Comparison of ENCODE assay signal across 3 fruit fly cellular contexts in the genomic region with DNA sequence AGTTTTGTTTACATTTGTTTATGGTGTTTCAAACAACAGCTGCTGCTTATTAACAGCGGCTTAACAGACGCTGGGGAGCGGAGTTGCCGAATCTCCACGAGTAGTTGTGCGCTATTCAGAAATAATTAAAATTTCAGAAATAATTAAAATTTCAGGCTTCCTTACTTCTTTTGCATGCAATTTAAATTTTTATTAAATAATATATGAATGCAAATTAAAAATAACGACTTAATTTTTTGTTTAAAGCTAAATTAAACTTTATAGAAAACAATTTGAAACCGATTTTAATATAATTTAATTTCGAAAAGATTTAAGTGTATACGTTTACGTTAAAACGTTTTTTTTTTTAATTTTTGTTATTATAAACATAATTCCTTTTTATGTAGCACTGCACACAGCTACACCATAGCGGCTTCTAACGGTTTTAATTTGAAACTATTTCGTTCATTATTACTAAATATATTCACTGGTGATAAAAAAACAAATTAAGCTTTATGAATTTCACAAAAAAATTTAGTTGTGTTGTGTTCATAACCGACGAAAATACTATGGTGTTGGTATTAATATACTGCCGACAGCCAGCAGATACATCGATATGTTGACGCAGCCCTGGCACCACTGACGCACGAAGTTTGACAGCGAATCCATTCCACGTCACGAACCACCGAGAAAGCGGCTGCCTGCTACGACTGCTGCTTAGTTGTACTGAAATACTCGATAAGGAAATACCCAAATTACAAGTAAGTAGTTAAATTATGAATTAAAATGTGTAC.
TF ChIP-seq lines count a peak whose summit lies in the region.

SsRbeta (plus strand) TSS at position 645 of the 773 bp plus-strand sequence.

TF ChIP-seq in whole organism, adult, 20 proteins besides CTCF, POLR2A, EP300 and RAD21 (continued from another document):
- TF ChIP-seq CG33017 (tag; optimal IDR thresholded peaks at IDR 0.05; lab: Kevin White, UChicago) (no peak), tj (GFP tag; optimal IDR thresholded peaks at IDR 0.05; lab: Kevin White, UChicago) (no peak), Hr96 (GFP tag; optimal IDR thresholded peaks at IDR 0.05; lab: Kevin White, UChicago) (no peak), CG1620 (GFP tag; optimal IDR thresholded peaks at IDR 0.05; lab: Kevin White, UChicago) (no peak)

TF ChIP-seq in whole organism, embryonic, 481 proteins besides CTCF, POLR2A, EP300 and RAD21 (continued from another document and continues in another):
- TF ChIP-seq otp (GFP tag; IDR thresholded peaks at IDR 0.05; lab: Robert Waterston, UW) (no peak), sima (GFP tag; optimal IDR thresholded peaks at IDR 0.05; lab: Kevin White, UChicago) (no peak), ab (GFP tag; optimal IDR thresholded peaks at IDR 0.05; lab: Kevin White, UChicago) (no peak), CG9876 (GFP tag; optimal IDR thresholded peaks at IDR 0.05; lab: Kevin White, UChicago) (no peak), CG12769 (tag; optimal IDR thresholded peaks at IDR 0.05; lab: Kevin White, UChicago) (peak; percentile 44), Hsf (GFP tag; optimal IDR thresholded peaks at IDR 0.05; lab: Kevin White, UChicago) (no peak), CG15601 (tag; optimal IDR thresholded peaks at IDR 0.05; lab: Kevin White, UChicago) (peak; percentile 15), Nf-YA (GFP tag; IDR thresholded peaks at IDR 0.05; lab: Robert Waterston, UW) (0 out of 2 replicates have a peak, but pooled peaks have one; percentile 11), fu2 (GFP tag; optimal IDR thresholded peaks at IDR 0.05; lab: Kevin White, UChicago) (no peak), CG1792 (GFP tag; optimal IDR thresholded peaks at IDR 0.05; lab: Kevin White, UChicago) (no peak), CG6654 (GFP tag; optimal IDR thresholded peaks at IDR 0.05; lab: Kevin White, UChicago) (no peak), Xrp1 (GFP tag; IDR thresholded peaks at IDR 0.05; lab: Robert Waterston, UW) (peak; percentile 56), sc (optimal IDR thresholded peaks at IDR 0.05; lab: Kevin White, UChicago) (no peak), sc (GFP tag; optimal IDR thresholded peaks at IDR 0.05; lab: Kevin White, UChicago) (no peak), CG9817 (tag; optimal IDR thresholded peaks at IDR 0.05; lab: Kevin White, UChicago) (no peak), gsb (GFP tag; IDR thresholded peaks at IDR 0.05; lab: Robert Waterston, UW) (no peak; the same call in 1 of the 2 replicates), kay (GFP tag; optimal IDR thresholded peaks at IDR 0.05; lab: Kevin White, UChicago) (peak; percentile 28), bcd (GFP tag; optimal IDR thresholded peaks at IDR 0.05; lab: Kevin White, UChicago) (no peak), TFAM (GFP tag; optimal IDR thresholded peaks at IDR 0.05; lab: Kevin White, UChicago) (no peak), trem (tag; optimal IDR thresholded peaks at IDR 0.05; lab: Kevin White, UChicago) (peak; percentile 43), D19B (GFP tag; optimal IDR thresholded peaks at IDR 0.05; lab: Kevin White, UChicago) (no peak), CG3407 (GFP tag; optimal IDR thresholded peaks at IDR 0.05; lab: Kevin White, UChicago) (no peak), CG12942 (GFP tag; optimal IDR thresholded peaks at IDR 0.05; lab: Kevin White, UChicago) (no peak), CG12219 (GFP tag; optimal IDR thresholded peaks at IDR 0.05; lab: Kevin White, UChicago) (no peak), tio (GFP tag; optimal IDR thresholded peaks at IDR 0.05; lab: Kevin White, UChicago) (peak; percentile 33), Opbp (GFP tag; IDR thresholded peaks at IDR 0.05; lab: Robert Waterston, UW; ENCODE audit: partially characterized antibody) (peak; percentile 74), CG3838 (GFP tag; optimal IDR thresholded peaks at IDR 0.05; lab: Kevin White, UChicago) (no peak), CG13775 (GFP tag; optimal IDR thresholded peaks at IDR 0.05; lab: Kevin White, UChicago) (peak; percentile 67), CG8089 (GFP tag; optimal IDR thresholded peaks at IDR 0.05; lab: Kevin White, UChicago) (no peak), sqz (GFP tag; optimal IDR thresholded peaks at IDR 0.05; lab: Kevin White, UChicago) (peak; percentile 53), CG32532 (GFP tag; IDR thresholded peaks at IDR 0.05; lab: Robert Waterston, UW) (peak; percentile 85), ERR (GFP tag; optimal IDR thresholded peaks at IDR 0.05; lab: Kevin White, UChicago) (no peak), Sry-δ (GFP tag; optimal IDR thresholded peaks at IDR 0.05; lab: Kevin White, UChicago) (peak; percentile 60), CG17912 (GFP tag; optimal IDR thresholded peaks at IDR 0.05; lab: Kevin White, UChicago) (peak; percentile 55), bbx (GFP tag; IDR thresholded peaks at IDR 0.05; lab: Robert Waterston, UW; ENCODE audit: partially characterized antibody) (peak; percentile 83), Tbp (GFP tag; optimal IDR thresholded peaks at IDR 0.05; lab: Kevin White, UChicago) (peak; percentile 33), CG10267 (tag; optimal IDR thresholded peaks at IDR 0.05; lab: Kevin White, UChicago) (peak; percentile 34), CG8281 (tag; optimal IDR thresholded peaks at IDR 0.05; lab: Kevin White, UChicago) (no peak), croc (GFP tag; conservative IDR thresholded peaks at IDR 0.05; lab: Robert Waterston, UW) (no peak), nerfin-2 (GFP tag; IDR thresholded peaks at IDR 0.05; lab: Robert Waterston, UW; ENCODE audit: partially characterized antibody) (peak; percentile 45), E2f1 (GFP tag; IDR thresholded peaks at IDR 0.05; lab: Robert Waterston, UW) (peak; percentile 66), Usf (GFP tag; optimal IDR thresholded peaks at IDR 0.05; lab: Kevin White, UChicago) (no peak), fru (optimal IDR thresholded peaks at IDR 0.05; lab: Kevin White, UChicago) (no peak), Ets97D (GFP tag; optimal IDR thresholded peaks at IDR 0.05; lab: Kevin White, UChicago) (peak; percentile 88), onecut (GFP tag; IDR thresholded peaks at IDR 0.05; lab: Robert Waterston, UW) (no peak; the same call in 1 of the 2 replicates), Asciz (GFP tag; optimal IDR thresholded peaks at IDR 0.05; lab: Kevin White, UChicago) (peak; percentile 43), NK7.1 (GFP tag; optimal IDR thresholded peaks at IDR 0.05; lab: Kevin White, UChicago) (no peak), CG30431 (GFP tag; optimal IDR thresholded peaks at IDR 0.05; lab: Kevin White, UChicago) (no peak), Ada2b (GFP tag; IDR thresholded peaks at IDR 0.05; lab: Robert Waterston, UW) (peak; percentile 38; the same call in 1 of the 2 replicates), CG9932 (GFP tag; IDR thresholded peaks at IDR 0.05; lab: Robert Waterston, UW) (peak; percentile 76), CG10366 (GFP tag; IDR thresholded peaks at IDR 0.05; lab: Robert Waterston, UW) (peak; percentile 46), cad (GFP tag; optimal IDR thresholded peaks at IDR 0.05; lab: Kevin White, UChicago) (no peak), CG1603 (tag; optimal IDR thresholded peaks at IDR 0.05; lab: Kevin White, UChicago) (peak; percentile 77), CG6791 (GFP tag; IDR thresholded peaks at IDR 0.05; lab: Robert Waterston, UW; ENCODE audit: partially characterized antibody) (peak; percentile 82), Nf-YC (tag; optimal IDR thresholded peaks at IDR 0.05; lab: Kevin White, UChicago) (no peak), HHEX (GFP tag; optimal IDR thresholded peaks at IDR 0.05; lab: Kevin White, UChicago) (no peak), dan (GFP tag; IDR thresholded peaks at IDR 0.05; lab: Robert Waterston, UW) (no peak), CG7357 (GFP tag; IDR thresholded peaks at IDR 0.05; lab: Robert Waterston, UW) (0 out of 3 replicates have a peak, but pooled peaks have one; percentile 6), dmrt11E (tag; optimal IDR thresholded peaks at IDR 0.05; lab: Kevin White, UChicago) (peak; percentile 38)

TF ChIP-seq in whole organism, prepupa, 60 proteins besides CTCF, POLR2A, EP300 and RAD21 (continued from another document):
- TF ChIP-seq fkh (GFP tag; optimal IDR thresholded peaks at IDR 0.05; lab: Kevin White, UChicago), result peak; percentile 51
- no peak for TF ChIP-seq Sox14 (GFP tag; optimal IDR thresholded peaks at IDR 0.05; lab: Kevin White, UChicago)
- peak; percentile 20 for TF ChIP-seq CG6163 (GFP tag; IDR thresholded peaks at IDR 0.05; lab: Robert Waterston, UW)
- TF ChIP-seq CG8119 (GFP tag; IDR thresholded peaks at IDR 0.05; lab: Robert Waterston, UW), result peak; percentile 19
- no peak for TF ChIP-seq CG6808 (GFP tag; optimal IDR thresholded peaks at IDR 0.05; lab: Kevin White, UChicago)
- TF ChIP-seq Hr39 (GFP tag; optimal IDR thresholded peaks at IDR 0.05; lab: Kevin White, UChicago), result no peak
- no peak for TF ChIP-seq CG3919 (GFP tag; optimal IDR thresholded peaks at IDR 0.05; lab: Kevin White, UChicago)
- peak; percentile 38 for TF ChIP-seq acj6 (GFP tag; optimal IDR thresholded peaks at IDR 0.05; lab: Kevin White, UChicago)
- TF ChIP-seq Gug (GFP tag; IDR thresholded peaks at IDR 0.05; lab: Robert Waterston, UW), result peak; percentile 33
- TF ChIP-seq spab (GFP tag; optimal IDR thresholded peaks at IDR 0.05; lab: Kevin White, UChicago), result no peak
- TF ChIP-seq Eip78C (GFP tag; lab: Kevin White, UChicago), result peak; percentile 75
- peak; percentile 13 for TF ChIP-seq CG3032 (tag; optimal IDR thresholded peaks at IDR 0.05; lab: Kevin White, UChicago)
- no peak for TF ChIP-seq CG9139 (GFP tag; optimal IDR thresholded peaks at IDR 0.05; lab: Kevin White, UChicago)
- no peak for TF ChIP-seq CG34406 (GFP tag; optimal IDR thresholded peaks at IDR 0.05; lab: Kevin White, UChicago)
- peak; percentile 41 for TF ChIP-seq CG15336 (GFP tag; IDR thresholded peaks at IDR 0.05; lab: Robert Waterston, UW)
- TF ChIP-seq svp (GFP tag; lab: Kevin White, UChicago), result no peak
- no peak for TF ChIP-seq fd59A (GFP tag; optimal IDR thresholded peaks at IDR 0.05; lab: Kevin White, UChicago)
- TF ChIP-seq fd85E (GFP tag; optimal IDR thresholded peaks at IDR 0.05; lab: Kevin White, UChicago), result no peak
- TF ChIP-seq CG8319 (GFP tag; optimal IDR thresholded peaks at IDR 0.05; lab: Kevin White, UChicago), result no peak
- peak; percentile 43 for TF ChIP-seq OdsH (GFP tag; optimal IDR thresholded peaks at IDR 0.05; lab: Kevin White, UChicago)
- no peak for TF ChIP-seq Ets96B (tag; optimal IDR thresholded peaks at IDR 0.05; lab: Kevin White, UChicago)
